Worm (Caenorhabditis elegans): ENCODE measurements around the gene C08F8.15.

- no peak for TF ChIP-seq pha-4 (tag; optimal IDR thresholded peaks at IDR 0.05)
- no peak for TF ChIP-seq nhr-76 (tag; optimal IDR thresholded peaks at IDR 0.05)
- no peak for TF ChIP-seq nhr-28 (tag; optimal IDR thresholded peaks at IDR 0.05)
- TF ChIP-seq blmp-1 (tag; optimal IDR thresholded peaks at IDR 0.05), result no peak
- TF ChIP-seq lsy-2 (tag; optimal IDR thresholded peaks at IDR 0.05), result no peak
- no peak for TF ChIP-seq ceh-43 (GFP tag; optimal IDR thresholded peaks at IDR 0.05)
- TF ChIP-seq unc-39 (tag; optimal IDR thresholded peaks at IDR 0.05), result no peak
- no peak for TF ChIP-seq elt-1 (tag; optimal IDR thresholded peaks at IDR 0.05; ENCODE audit: borderline replicate concordance, insufficient read depth)
- TF ChIP-seq ztf-11 (tag; optimal IDR thresholded peaks at IDR 0.05), result no peak
- no peak for TF ChIP-seq mep-1 (tag; optimal IDR thresholded peaks at IDR 0.05)
- no peak for TF ChIP-seq nhr-2 (tag; optimal IDR thresholded peaks at IDR 0.05)
- no peak for TF ChIP-seq nhr-12 (tag; optimal IDR thresholded peaks at IDR 0.05)
- TF ChIP-seq unc-62 (GFP tag; optimal IDR thresholded peaks at IDR 0.05), result no peak
- TF ChIP-seq sptf-1 (tag; optimal IDR thresholded peaks at IDR 0.05), result no peak
Observed at ce11 chrIV:11169652-11170051, 9.0 kb upstream of the C08F8.15 start, which contains the start of gene nhr-67.
